Fruit fly (Drosophila melanogaster): ENCODE measurements around the gene Snmp2.

The Snmp2 gene

dm6 chr3L:7772160-7772798 lies 29.4 kb upstream of the Snmp2 start:
- TF ChIP-seq insv (optimal IDR thresholded peaks at IDR 0.05) (no peak), Myc (optimal IDR thresholded peaks at IDR 0.05) (no peak), psq (optimal IDR thresholded peaks at IDR 0.05) (no peak), ttk (optimal IDR thresholded peaks at IDR 0.05) (no peak), Sin3A (optimal IDR thresholded peaks at IDR 0.05) (no peak), h (optimal IDR thresholded peaks at IDR 0.05) (no peak)

DNA sequence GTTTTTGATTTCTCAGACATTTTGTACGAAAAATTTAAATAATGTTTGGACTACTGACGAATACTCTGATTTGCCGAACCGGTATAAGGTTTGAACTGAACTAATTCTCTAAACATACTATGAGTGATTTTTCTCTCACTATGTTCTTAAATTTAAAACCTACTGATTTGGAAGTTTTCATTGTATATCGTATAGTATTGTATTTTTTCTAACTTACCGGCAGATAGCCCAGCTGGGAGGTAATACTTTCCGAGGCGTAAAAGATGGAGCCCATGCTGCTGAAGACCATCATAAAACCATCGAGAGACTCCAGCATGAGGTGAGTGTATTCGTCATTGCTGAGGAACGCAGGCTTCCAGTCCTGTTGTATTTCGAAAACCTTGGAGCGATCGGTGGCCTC lies 25.4 kb upstream of the Snmp2 start, which contains the start of gene CG32371:
Gene CG32371, minus strand, starts transcription at position 101 of the 400 bp plus-strand sequence.
- no peak for TF ChIP-seq ttk (optimal IDR thresholded peaks at IDR 0.05)
- no peak for TF ChIP-seq Myc (optimal IDR thresholded peaks at IDR 0.05)

dm6 chr3L:7759835-7760780 lies 17.3 kb upstream of the Snmp2 start, which contains the start of gene Hn:
Gene Hn, plus strand, starts transcription at chr3L:7760453.
- TF ChIP-seq psq (optimal IDR thresholded peaks at IDR 0.05) (no peak), Sin3A (optimal IDR thresholded peaks at IDR 0.05) (no peak), insv (optimal IDR thresholded peaks at IDR 0.05) (no peak), ttk (optimal IDR thresholded peaks at IDR 0.05) (no peak), Myc (optimal IDR thresholded peaks at IDR 0.05) (no peak), h (optimal IDR thresholded peaks at IDR 0.05) (no peak)

DNA sequence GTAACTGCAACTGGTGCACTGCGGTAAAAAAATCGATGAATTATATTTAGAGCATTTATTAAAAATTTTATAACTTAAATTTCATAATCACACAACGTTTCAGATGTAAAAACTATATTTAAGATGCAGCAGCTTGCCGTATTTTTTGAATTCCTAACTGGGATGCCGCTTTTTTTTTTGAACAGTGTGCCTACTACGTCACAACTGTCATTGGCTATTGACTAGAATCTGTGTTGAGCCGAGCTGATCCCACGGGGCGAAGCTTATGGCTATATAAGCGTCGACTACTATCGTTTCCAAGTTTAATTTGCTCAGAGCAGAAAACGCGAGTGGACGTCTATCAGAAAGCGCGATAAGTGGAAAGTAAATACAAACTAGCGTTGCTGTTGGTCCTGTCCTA lies 11.3 kb upstream of the Snmp2 start, which contains the start of gene CG7409:
Gene CG7409, plus strand, starts transcription at position 301 of the 400 bp plus-strand sequence.
- TF ChIP-seq Sin3A (optimal IDR thresholded peaks at IDR 0.05) (no peak), psq (optimal IDR thresholded peaks at IDR 0.05) (no peak)

- TF ChIP-seq Sin3A (optimal IDR thresholded peaks at IDR 0.05) (no peak), psq (optimal IDR thresholded peaks at IDR 0.05) (no peak)
These were observed 4.2 kb upstream of the Snmp2 start, which contains the start of gene CG13685 for dm6 chr3L:7747044-7747443. Gene CG13685, plus strand, starts transcription at chr3L:7747344.

DNA sequence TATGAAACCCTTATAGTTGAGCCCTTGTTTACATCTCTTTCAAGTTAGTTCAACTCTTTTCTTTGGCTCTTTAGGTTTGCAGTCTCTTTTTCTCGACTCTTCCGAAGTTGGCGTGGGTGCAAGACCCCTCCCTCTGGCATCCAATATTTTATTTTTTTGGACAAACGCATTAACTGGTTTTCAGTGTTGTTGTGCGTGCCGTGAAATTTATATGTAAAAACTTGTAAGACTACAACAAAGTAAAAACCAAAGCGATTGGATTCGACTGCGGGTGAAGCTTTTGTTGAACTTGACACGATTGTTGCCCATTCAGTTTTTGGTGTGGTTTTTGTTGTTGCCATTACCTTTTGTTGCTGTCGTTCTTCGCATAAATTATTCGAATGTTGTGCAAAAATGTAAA lies 900 bp upstream of the Snmp2 start:
- no peak for TF ChIP-seq h (optimal IDR thresholded peaks at IDR 0.05)
- TF ChIP-seq insv (optimal IDR thresholded peaks at IDR 0.05) = no peak

- TF ChIP-seq Myc (optimal IDR thresholded peaks at IDR 0.05) (no peak), ttk (optimal IDR thresholded peaks at IDR 0.05) (no peak), insv (optimal IDR thresholded peaks at IDR 0.05) (no peak), Sin3A (optimal IDR thresholded peaks at IDR 0.05) (no peak)
These were observed 888 bp downstream of the Snmp2 start for dm6 chr3L:7741953-7742352.

dm6 chr3L:7732141-7732748 lies 10.6 kb downstream of the Snmp2 start, which contains the start of gene CG8492:
Gene CG8492, minus strand, starts transcription at chr3L:7732191.
- TF ChIP-seq insv (optimal IDR thresholded peaks at IDR 0.05) = no peak

DNA sequence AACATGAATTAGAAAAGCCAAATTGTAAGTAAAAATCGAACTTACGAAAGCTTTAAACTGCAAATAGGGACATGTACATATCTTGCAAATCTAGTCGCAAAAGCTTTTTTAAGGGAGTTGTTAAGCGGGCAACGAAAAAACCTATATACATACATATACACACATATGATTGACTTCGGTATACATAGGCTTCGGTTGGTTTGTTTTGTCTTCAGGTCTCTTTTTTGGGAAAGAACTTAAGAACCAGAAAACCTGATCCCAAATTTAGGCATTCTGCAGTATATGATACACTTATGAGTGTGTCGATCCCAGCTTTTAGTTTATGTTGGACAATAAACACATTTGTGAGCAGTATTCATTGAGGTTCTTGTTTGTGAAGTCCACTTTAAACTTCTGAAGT lies 16.2 kb downstream of the Snmp2 start:
- TF ChIP-seq Myc (optimal IDR thresholded peaks at IDR 0.05) (no peak), h (optimal IDR thresholded peaks at IDR 0.05) (no peak), psq (optimal IDR thresholded peaks at IDR 0.05) (no peak), ttk (optimal IDR thresholded peaks at IDR 0.05) (no peak), insv (optimal IDR thresholded peaks at IDR 0.05) (no peak), Sin3A (optimal IDR thresholded peaks at IDR 0.05) (no peak)

DNA sequence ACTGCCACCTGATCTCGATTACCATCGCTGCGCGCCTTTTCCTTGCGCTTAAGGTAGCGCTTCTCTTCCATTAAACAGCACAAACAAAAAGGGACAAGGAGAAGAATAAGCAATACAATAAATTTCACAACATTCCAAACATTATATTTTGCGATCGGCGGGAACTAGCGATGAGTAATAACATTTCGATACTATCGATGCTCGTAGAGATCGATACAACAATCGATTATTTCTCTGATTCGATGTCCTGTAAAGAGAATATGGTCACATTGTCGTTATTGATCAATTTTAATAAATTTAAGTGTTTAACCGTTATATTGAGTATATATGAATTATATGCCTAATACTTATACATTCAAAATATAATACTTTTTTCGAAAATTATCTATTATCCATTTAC lies 16.6 kb downstream of the Snmp2 start, which contains the start of gene CG7457:
Gene CG7457, minus strand, starts transcription at position 189 of the 400 bp plus-strand sequence.
- TF ChIP-seq Myc (optimal IDR thresholded peaks at IDR 0.05) (no peak), psq (optimal IDR thresholded peaks at IDR 0.05) (no peak), Sin3A (optimal IDR thresholded peaks at IDR 0.05) (no peak), insv (optimal IDR thresholded peaks at IDR 0.05) (no peak), h (optimal IDR thresholded peaks at IDR 0.05) (no peak), ttk (optimal IDR thresholded peaks at IDR 0.05) (no peak)

dm6 chr3L:7721527-7721926 lies 21.3 kb downstream of the Snmp2 start:
- TF ChIP-seq psq (optimal IDR thresholded peaks at IDR 0.05) = no peak
- TF ChIP-seq h (optimal IDR thresholded peaks at IDR 0.05) = no peak
- TF ChIP-seq insv (optimal IDR thresholded peaks at IDR 0.05) = no peak
- TF ChIP-seq ttk (optimal IDR thresholded peaks at IDR 0.05) = no peak
- TF ChIP-seq Sin3A (optimal IDR thresholded peaks at IDR 0.05) = no peak
- no peak for TF ChIP-seq Myc (optimal IDR thresholded peaks at IDR 0.05)

- TF ChIP-seq ttk (optimal IDR thresholded peaks at IDR 0.05) = no peak
- TF ChIP-seq Sin3A (optimal IDR thresholded peaks at IDR 0.05) = no peak
- no peak for TF ChIP-seq psq (optimal IDR thresholded peaks at IDR 0.05)
- no peak for TF ChIP-seq Myc (optimal IDR thresholded peaks at IDR 0.05)
- TF ChIP-seq insv (optimal IDR thresholded peaks at IDR 0.05) = no peak
These were observed 23.4 kb downstream of the Snmp2 start for dm6 chr3L:7719418-7719789.

Data from Kc167 (cell line).